Fruit fly (Drosophila melanogaster) whole organism, embryonic: ENCODE data around the gene Mettl5.
A peak's percentile ranks its signal among the peaks of the same experiment; 100 is the strongest.

Experiments
- Abd-B ChIP-seq: fragments of 200-800 bp; sonication (Bioruptor generic); optimal IDR thresholded peaks from 2 replicates; lab custom pipeline; 2018; ENCODE audit warnings: missing biosample characterization, mild to moderate bottlenecking, missing genetic modification characterization, moderate library complexity
- Asciz ChIP-seq: fragments of 200-800 bp; sonication (Bioruptor generic); optimal IDR thresholded peaks from 2 replicates; lab custom pipeline; 2017; ENCODE audit warnings: missing biosample characterization, mild to moderate bottlenecking, missing genetic modification characterization, missing genetic modification reagents
- Atf6 ChIP-seq: fragments of 200-800 bp; sonication (Bioruptor generic); IDR thresholded peaks from 2 replicates; pipeline ENCODE4 v1.3.6; 2022; ENCODE audit warnings: missing biosample characterization, missing genetic modification characterization
- Bdp1 ChIP-seq: fragments of 200-800 bp; sonication (Bioruptor generic); optimal IDR thresholded peaks from 3 replicates; lab custom pipeline; 2016; ENCODE audit warnings: missing biosample characterization, missing genetic modification characterization
- Bgb ChIP-seq: fragments of 200-800 bp; sonication (Bioruptor generic); IDR thresholded peaks from 2 replicates; pipeline ENCODE4 v1.3.6; 2022; ENCODE audit warnings: missing biosample characterization, missing genetic modification characterization; ENCODE audit not compliant: partially characterized antibody
- Bteb2 ChIP-seq: fragments of 200-800 bp; sonication (Bioruptor generic); optimal IDR thresholded peaks from 2 replicates; lab custom pipeline; 2016; ENCODE audit warnings: missing biosample characterization, missing genetic modification characterization
- CG10979 ChIP-seq: fragments of 200-800 bp; sonication (Bioruptor generic); optimal IDR thresholded peaks from 2 replicates; lab custom pipeline; 2018; ENCODE audit warnings: missing biosample characterization, mild to moderate bottlenecking, missing genetic modification characterization, moderate library complexity
- CG14014 ChIP-seq: fragments of 200-800 bp; sonication (Bioruptor generic); IDR thresholded peaks from 2 replicates; pipeline ENCODE4 v1.3.6; 2022; ENCODE audit warnings: missing biosample characterization, missing genetic modification characterization
- CG15073 ChIP-seq: fragments of 200-800 bp; sonication (Bioruptor generic); optimal IDR thresholded peaks from 2 replicates; lab custom pipeline; 2016; ENCODE audit warnings: missing biosample characterization, missing genetic modification characterization
- CG1529 ChIP-seq: fragments of 200-800 bp; sonication (Bioruptor generic); optimal IDR thresholded peaks from 3 replicates; lab custom pipeline; 2018; ENCODE audit warnings: missing biosample characterization, missing genetic modification characterization
- CG15479 ChIP-seq: fragments of 200-800 bp; sonication (Bioruptor generic); optimal IDR thresholded peaks from 3 replicates; lab custom pipeline; 2019; ENCODE audit warnings: missing biosample characterization, mild to moderate bottlenecking, missing genetic modification characterization, moderate library complexity
- CG16779 ChIP-seq: fragments of 200-800 bp; sonication (Bioruptor generic); IDR thresholded peaks from 2 replicates; pipeline ENCODE4 v1.3.6; 2022; ENCODE audit warnings: missing biosample characterization, missing genetic modification characterization
- CG1832 ChIP-seq: fragments of 200-800 bp; sonication (Bioruptor generic); optimal IDR thresholded peaks from 2 replicates; lab custom pipeline; 2017; ENCODE audit warnings: missing biosample characterization, mild to moderate bottlenecking, missing genetic modification characterization, inconsistent platforms
- CG4282 ChIP-seq: fragments of 200-800 bp; sonication (Bioruptor generic); optimal IDR thresholded peaks from 2 replicates; lab custom pipeline; 2016; ENCODE audit warnings: missing biosample characterization, missing genetic modification characterization
- CG6175 ChIP-seq: fragments of 200-800 bp; sonication (Bioruptor generic); IDR thresholded peaks from 3 replicates; pipeline ENCODE4 v1.3.6; 2022; ENCODE audit warnings: missing biosample characterization, missing genetic modification characterization
- CG6854 ChIP-seq: fragments of 200-800 bp; sonication (Bioruptor generic); optimal IDR thresholded peaks from 3 replicates; lab custom pipeline; 2017; ENCODE audit warnings: missing biosample characterization, mild to moderate bottlenecking, missing genetic modification characterization
- CG7556 ChIP-seq: fragments of 200-800 bp; sonication (Bioruptor generic); optimal IDR thresholded peaks from 2 replicates; lab custom pipeline; 2017; ENCODE audit warnings: missing biosample characterization, mild to moderate bottlenecking, missing genetic modification characterization
- CG7928 ChIP-seq: fragments of 200-800 bp; sonication (Bioruptor generic); optimal IDR thresholded peaks from 2 replicates; lab custom pipeline; 2017; ENCODE audit warnings: missing biosample characterization, mild to moderate bottlenecking, missing genetic modification characterization
- E2f1 ChIP-seq: fragments of 200-800 bp; sonication (Bioruptor generic); IDR thresholded peaks from 2 replicates; pipeline ENCODE4 v1.3.6; 2022; ENCODE audit warnings: missing biosample characterization, missing genetic modification characterization
- Eip74EF ChIP-seq, 2 experiments: fragments of 200-800 bp in 1 of 2; fragments of >200 bp in 1 of 2; sonication (Bioruptor generic) in 1 of 2; optimal IDR thresholded peaks; 2 replicates each; lab custom pipeline; 2017 to 2019; ENCODE audit warnings: missing biosample characterization in 2 of 2, missing genetic modification characterization in 2 of 2, mild to moderate bottlenecking in 1 of 2, moderate library complexity in 1 of 2
- HLHmδ ChIP-seq: fragments of 200-800 bp; sonication (Bioruptor generic); optimal IDR thresholded peaks from 2 replicates; lab custom pipeline; 2018; ENCODE audit warnings: missing biosample characterization, mild to moderate bottlenecking, missing genetic modification characterization, moderate library complexity
- Hand ChIP-seq: fragments of 200-800 bp; sonication (Bioruptor generic); optimal IDR thresholded peaks from 2 replicates; lab custom pipeline; 2017; ENCODE audit warnings: mild to moderate bottlenecking, missing biosample characterization, missing genetic modification reagents, missing genetic modification characterization
- Hey ChIP-seq: fragments of 200-800 bp; sonication (Bioruptor generic); optimal IDR thresholded peaks from 3 replicates; lab custom pipeline; 2018; ENCODE audit warnings: missing biosample characterization, mild to moderate bottlenecking, missing genetic modification characterization
- Kr ChIP-seq: fragments of 200-800 bp; sonication (Bioruptor generic); optimal IDR thresholded peaks from 2 replicates; lab custom pipeline; 2017; ENCODE audit warnings: missing biosample characterization, mild to moderate bottlenecking, missing genetic modification characterization
- MBD-R2 ChIP-seq: fragments of 200-800 bp; sonication (Bioruptor generic); IDR thresholded peaks from 2 replicates; pipeline ENCODE4 v1.3.6; 2022; ENCODE audit warnings: missing biosample characterization, missing genetic modification characterization
- NK7.1 ChIP-seq: fragments of 200-800 bp; sonication (Bioruptor generic); optimal IDR thresholded peaks from 3 replicates; lab custom pipeline; 2016; ENCODE audit warnings: missing biosample characterization, missing genetic modification characterization
- Optix ChIP-seq: fragments of 200-800 bp; sonication (Bioruptor generic); IDR thresholded peaks from 3 replicates; pipeline ENCODE4 v1.3.6; 2022; ENCODE audit warnings: missing biosample characterization, missing genetic modification characterization
- Sox102F ChIP-seq: fragments of 200-800 bp; sonication (Bioruptor generic); optimal IDR thresholded peaks from 2 replicates; lab custom pipeline; 2018; ENCODE audit warnings: missing biosample characterization, mild to moderate bottlenecking, missing genetic modification characterization, moderate library complexity
- Taf1 ChIP-seq: fragments of 200-800 bp; sonication (Bioruptor generic); IDR thresholded peaks from 2 replicates; pipeline ENCODE4 v1.3.6; 2022; ENCODE audit warnings: missing biosample characterization, missing genetic modification characterization
- chn ChIP-seq: fragments of 200-800 bp; sonication (Bioruptor generic); optimal IDR thresholded peaks from 2 replicates; lab custom pipeline; 2016; ENCODE audit warnings: missing biosample characterization, missing genetic modification characterization
- dan ChIP-seq: fragments of 200-800 bp; sonication (Bioruptor generic); IDR thresholded peaks from 2 replicates; pipeline ENCODE4 v1.3.6; 2022; ENCODE audit warnings: missing biosample characterization, missing genetic modification characterization
- danr ChIP-seq: fragments of 200-800 bp; sonication (Bioruptor generic); IDR thresholded peaks from 2 replicates; pipeline ENCODE4 v1.3.6; 2022; ENCODE audit warnings: missing biosample characterization, missing genetic modification characterization
- ems ChIP-seq: fragments of 200-800 bp; sonication (Bioruptor generic); optimal IDR thresholded peaks from 3 replicates; lab custom pipeline; 2016; ENCODE audit warnings: missing biosample characterization, missing genetic modification characterization
- eyg ChIP-seq: fragments of 200-800 bp; sonication (Bioruptor generic); optimal IDR thresholded peaks from 3 replicates; lab custom pipeline; 2016; ENCODE audit warnings: missing biosample characterization, missing genetic modification characterization
- fru ChIP-seq: fragments of >200 bp; optimal IDR thresholded peaks from 2 replicates; lab custom pipeline; 2017
- gro ChIP-seq: fragments of 200-800 bp; sonication (Bioruptor generic); optimal IDR thresholded peaks from 2 replicates; lab custom pipeline; 2016; ENCODE audit warnings: missing biosample characterization, missing genetic modification characterization
- gsb ChIP-seq: fragments of 200-800 bp; sonication (Bioruptor generic); IDR thresholded peaks from 2 replicates; pipeline ENCODE4 v1.3.6; 2022; ENCODE audit warnings: missing biosample characterization, missing genetic modification characterization
- lab ChIP-seq: fragments of 200-800 bp; sonication (Bioruptor generic); optimal IDR thresholded peaks from 3 replicates; lab custom pipeline; 2017; ENCODE audit warnings: missing biosample characterization, missing genetic modification characterization, mild to moderate bottlenecking, moderate library complexity, missing genetic modification reagents
- lbe ChIP-seq: fragments of 200-800 bp; sonication (Bioruptor generic); optimal IDR thresholded peaks from 2 replicates; lab custom pipeline; 2016; ENCODE audit warnings: missing biosample characterization, mild to moderate bottlenecking, missing genetic modification characterization
- lola ChIP-seq, 3 experiments: fragments of >200 bp in 2 of 3; fragments of 200-800 bp in 1 of 3; sonication (Bioruptor generic) in 1 of 3; optimal IDR thresholded peaks; 2 replicates each; lab custom pipeline; 2017 to 2019; ENCODE audit warnings: missing biosample characterization in 3 of 3, missing genetic modification characterization in 3 of 3, mild to moderate bottlenecking in 1 of 3, moderate library complexity in 1 of 3
- org-1 ChIP-seq: fragments of 200-800 bp; sonication (Bioruptor generic); optimal IDR thresholded peaks from 2 replicates; lab custom pipeline; 2017; ENCODE audit warnings: missing biosample characterization, missing genetic modification characterization
- p53 ChIP-seq: fragments of 200-800 bp; sonication (Bioruptor generic); optimal IDR thresholded peaks from 2 replicates; lab custom pipeline; 2016; ENCODE audit warnings: missing biosample characterization, missing genetic modification characterization
- pita ChIP-seq: fragments of 200-800 bp; sonication (Bioruptor generic); optimal IDR thresholded peaks from 2 replicates; lab custom pipeline; 2017; ENCODE audit warnings: missing biosample characterization, mild to moderate bottlenecking, missing genetic modification characterization
- ranshi ChIP-seq: fragments of 200-800 bp; sonication (Bioruptor generic); IDR thresholded peaks from 2 replicates; pipeline ENCODE4 v1.3.6; 2022; ENCODE audit warnings: missing biosample characterization, missing genetic modification characterization
- rib ChIP-seq: fragments of 200-800 bp; sonication (Bioruptor generic); IDR thresholded peaks from 2 replicates; pipeline ENCODE4 v1.3.6; 2022; ENCODE audit warnings: missing biosample characterization, missing genetic modification characterization
- row ChIP-seq: fragments of 200-800 bp; sonication (Bioruptor generic); IDR thresholded peaks from 3 replicates; pipeline ENCODE4 v1.3.6; 2022; ENCODE audit warnings: missing biosample characterization, missing genetic modification characterization
- sd ChIP-seq: fragments of 200-800 bp; sonication (Bioruptor generic); optimal IDR thresholded peaks from 3 replicates; lab custom pipeline; 2018; ENCODE audit warnings: missing biosample characterization, mild to moderate bottlenecking, missing genetic modification characterization, moderate library complexity
- shn ChIP-seq: fragments of 200-800 bp; sonication (Bioruptor generic); optimal IDR thresholded peaks from 3 replicates; lab custom pipeline; 2016; ENCODE audit warnings: missing biosample characterization, missing genetic modification characterization
- tio ChIP-seq: fragments of 200-800 bp; sonication (Bioruptor generic); optimal IDR thresholded peaks from 2 replicates; lab custom pipeline; 2017; ENCODE audit warnings: missing biosample characterization, missing genetic modification characterization, inconsistent platforms
- unc-4 ChIP-seq: fragments of 200-800 bp; sonication (Bioruptor generic); IDR thresholded peaks from 2 replicates; pipeline ENCODE4 v1.3.6; 2022; ENCODE audit warnings: missing biosample characterization, missing genetic modification characterization; ENCODE audit not compliant: partially characterized antibody

Mettl5 gene

DNA sequence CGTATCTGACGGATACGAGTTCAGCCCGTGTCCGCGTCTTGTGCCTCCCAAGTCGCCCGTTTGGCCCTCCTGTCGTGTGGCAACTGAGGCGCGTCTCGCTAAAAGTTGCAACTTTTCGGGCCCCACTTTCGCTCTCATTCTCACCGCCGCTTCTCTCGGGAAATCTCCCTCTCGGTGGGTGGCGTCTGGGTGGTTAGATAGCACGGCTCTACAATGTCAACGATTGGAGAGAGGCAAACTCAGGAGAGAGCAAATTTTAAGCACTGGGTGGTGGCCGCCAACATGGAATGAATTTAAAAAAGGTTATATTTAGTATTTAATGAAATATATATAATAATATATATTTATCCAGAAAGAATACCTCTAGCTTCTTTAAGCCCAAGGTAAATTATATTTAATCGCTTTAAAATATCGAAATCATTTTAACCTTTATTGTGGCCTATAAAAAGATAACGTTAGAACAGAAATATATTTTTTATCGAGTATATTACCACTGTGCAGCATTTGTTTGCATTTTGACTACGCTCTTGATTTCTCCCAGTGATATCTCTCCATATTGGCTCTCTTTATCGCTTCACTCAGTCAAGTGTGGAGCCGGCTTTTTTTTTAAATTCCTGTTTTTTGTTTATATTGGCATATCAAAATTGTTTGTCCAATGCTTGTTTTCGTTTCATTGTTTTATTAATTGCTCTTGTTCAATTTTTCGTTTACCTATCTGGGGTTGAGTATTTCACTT lies 29.0 kb downstream of the Mettl5 start, which contains the start of gene Gbs-76A (continued):
- TF ChIP-seq Bgb (GFP tag; lab: Robert Waterston, UW), result no peak
- TF ChIP-seq CG1529 (GFP tag; lab: Kevin White, UChicago), result peak; percentile 62
- TF ChIP-seq ems (GFP tag; lab: Kevin White, UChicago), result no peak
- TF ChIP-seq CG6854 (GFP tag; lab: Kevin White, UChicago), result peak; percentile 78
- no peak for TF ChIP-seq rib (GFP tag; lab: Robert Waterston, UW)
- peak; percentile 62 for TF ChIP-seq gsb (GFP tag; lab: Robert Waterston, UW)
- peak; percentile 82 for TF ChIP-seq Hand (GFP tag; lab: Kevin White, UChicago)
- TF ChIP-seq row, result peak; percentile 96
- no peak for TF ChIP-seq CG15073
- TF ChIP-seq Kr (GFP tag; lab: Kevin White, UChicago), result no peak
- peak in 1 of 3 experiments; percentile 64 for TF ChIP-seq lola (GFP tag; optimal IDR thresholded peaks at IDR 0.05; lab: Kevin White, UChicago)
- peak; percentile 32 for TF ChIP-seq tio (GFP tag; lab: Kevin White, UChicago)
- peak; percentile 79; the same call in 1 of the 2 replicates for TF ChIP-seq CG14014
- no peak for TF ChIP-seq chn (GFP tag; lab: Kevin White, UChicago)
- no peak for TF ChIP-seq Hey (tag; lab: Kevin White, UChicago)
- TF ChIP-seq Bdp1 (GFP tag; lab: Kevin White, UChicago), result no peak
- TF ChIP-seq HLHmδ (GFP tag; lab: Kevin White, UChicago), result no peak
- peak; percentile 53 for TF ChIP-seq E2f1 (GFP tag; lab: Robert Waterston, UW)
- TF ChIP-seq Optix (GFP tag; lab: Robert Waterston, UW), result no peak
- peak; percentile 69 for TF ChIP-seq sd (tag; lab: Kevin White, UChicago)
- TF ChIP-seq Asciz, result peak; percentile 79
- TF ChIP-seq MBD-R2, result peak; percentile 39
- no peak for TF ChIP-seq dan (GFP tag; lab: Robert Waterston, UW)
- peak; percentile 60 for TF ChIP-seq org-1
- TF ChIP-seq eyg (GFP tag; lab: Kevin White, UChicago), result no peak
- peak; percentile 73 for TF ChIP-seq lbe (GFP tag; lab: Kevin White, UChicago)
- TF ChIP-seq CG15479 (GFP tag; lab: Kevin White, UChicago), result no peak
- peak; percentile 63 for TF ChIP-seq Taf1 (GFP tag; lab: Robert Waterston, UW)
- TF ChIP-seq gro (GFP tag; lab: Kevin White, UChicago), result no peak
- peak in 1 of 2 experiments; percentile 79 for TF ChIP-seq Eip74EF (GFP tag; optimal IDR thresholded peaks at IDR 0.05; lab: Kevin White, UChicago)
- TF ChIP-seq fru, result no peak
- TF ChIP-seq Abd-B (GFP tag; lab: Kevin White, UChicago), result peak; percentile 79
- peak; percentile 61; the same call in 2 of the 3 replicates for TF ChIP-seq CG6175 (GFP tag; lab: Robert Waterston, UW)
- TF ChIP-seq CG16779, result no peak
- no peak for TF ChIP-seq p53 (GFP tag; lab: Kevin White, UChicago)
- no peak for TF ChIP-seq CG4282
- TF ChIP-seq shn (GFP tag; lab: Kevin White, UChicago), result no peak
- TF ChIP-seq CG10979, result peak; percentile 87
- 0 out of 2 replicates have a peak, but pooled peaks have one; percentile 5 for TF ChIP-seq danr (GFP tag; lab: Robert Waterston, UW)
- peak; percentile 90 for TF ChIP-seq CG7556 (GFP tag; lab: Kevin White, UChicago)
- TF ChIP-seq Bteb2, result peak; percentile 0
- TF ChIP-seq Sox102F (GFP tag; lab: Kevin White, UChicago), result peak; percentile 86
- TF ChIP-seq unc-4 (GFP tag; lab: Robert Waterston, UW), result no peak
- TF ChIP-seq NK7.1 (GFP tag; lab: Kevin White, UChicago), result no peak
- peak; percentile 68 for TF ChIP-seq Atf6 (GFP tag; lab: Robert Waterston, UW)
- TF ChIP-seq pita, result no peak
- TF ChIP-seq CG1832 (GFP tag; lab: Kevin White, UChicago), result no peak
- no peak for TF ChIP-seq CG7928
- peak; percentile 91 for TF ChIP-seq lab (GFP tag; lab: Kevin White, UChicago)
- TF ChIP-seq ranshi (GFP tag; lab: Robert Waterston, UW), result peak; percentile 27; the same call in 1 of the 2 replicates
